Worm (Caenorhabditis elegans) whole organism, L1 larva: ENCODE measurements around the gene Y37D8A.2.

ENCODE experiments used
- C04F5.9 ChIP-seq: sonication (generic microtip); optimal IDR thresholded peaks from 2 replicates; lab custom pipeline; 2016; ENCODE audit warnings: missing genetic modification characterization, missing compliant biosample characterization
- C16A3.4 ChIP-seq: fragments of 150-350 bp; optimal IDR thresholded peaks from 2 replicates; lab custom pipeline; 2014; ENCODE audit warnings: missing biosample characterization, missing genetic modification characterization
- C34B4.2 ChIP-seq: sonication (generic microtip); optimal IDR thresholded peaks from 2 replicates; lab custom pipeline; 2017; ENCODE audit warnings: mild to moderate bottlenecking, missing genetic modification characterization, missing compliant biosample characterization
- aha-1 ChIP-seq: fragments of 150-350 bp; optimal IDR thresholded peaks from 2 replicates; lab custom pipeline; 2014; ENCODE audit warnings: missing biosample characterization, missing genetic modification characterization
- aly-2 ChIP-seq: fragments of 150-350 bp; optimal IDR thresholded peaks from 2 replicates; lab custom pipeline; 2014; ENCODE audit warnings: missing biosample characterization, missing genetic modification characterization
- blmp-1 ChIP-seq: fragments of 150-350 bp; optimal IDR thresholded peaks from 2 replicates; lab custom pipeline; 2014; ENCODE audit warnings: missing biosample characterization, missing genetic modification characterization
- ceh-63 ChIP-seq: fragments of 200-800 bp; sonication (Bioruptor generic); optimal IDR thresholded peaks from 2 replicates; lab custom pipeline; 2018; ENCODE audit warnings: mild to moderate bottlenecking, missing genetic modification characterization, missing compliant biosample characterization
- ceh-8 ChIP-seq: fragments of 200-800 bp; sonication (Bioruptor generic); optimal IDR thresholded peaks from 2 replicates; lab custom pipeline; 2018; ENCODE audit warnings: mild to moderate bottlenecking, missing genetic modification characterization, moderate library complexity, missing compliant biosample characterization
- ceh-88 ChIP-seq: fragments of 200-800 bp; sonication (Bioruptor generic); IDR thresholded peaks from 2 replicates; pipeline ENCODE4 v1.3.6; 2022; ENCODE audit warnings: missing genetic modification characterization, missing compliant biosample characterization
- ces-1 ChIP-seq: fragments of 150-350 bp; optimal IDR thresholded peaks from 2 replicates; lab custom pipeline; 2014; ENCODE audit warnings: missing biosample characterization, missing genetic modification reagents, missing genetic modification characterization
- dpl-1 ChIP-seq, 3 experiments: fragments of 150-350 bp in 2 of 3; sonication (generic microtip) in 1 of 3; optimal IDR thresholded peaks; 2 replicates each; lab custom pipeline; 2014 to 2017; ENCODE audit warnings: missing biosample characterization in 3 of 3, missing genetic modification characterization in 3 of 3, missing genetic modification reagents in 3 of 3
- efl-1 ChIP-seq, 4 experiments: fragments of 150-350 bp; optimal IDR thresholded peaks in 3 of 4; peaks in 1 of 4; 1 replicate in 1 of 4; 2 replicates in 3 of 4; lab custom pipeline; 2014; ENCODE audit warnings: missing biosample characterization in 2 of 4, missing genetic modification characterization in 2 of 4, missing genetic modification reagents in 2 of 4
- egl-13 ChIP-seq: sonication (generic microtip); optimal IDR thresholded peaks from 2 replicates; lab custom pipeline; 2016; ENCODE audit warnings: missing genotype, missing genetic modification reagents, missing genetic modification characterization, missing compliant biosample characterization
- elt-2 ChIP-seq: sonication (generic microtip); optimal IDR thresholded peaks from 2 replicates; lab custom pipeline; 2016; ENCODE audit warnings: missing genetic modification characterization, mild to moderate bottlenecking, inconsistent platforms, missing compliant biosample characterization, missing genetic modification reagents
- elt-3 ChIP-seq, 6 experiments: fragments of 150-350 bp in 1 of 6; sonication (generic microtip); optimal IDR thresholded peaks; 2 replicates each; lab custom pipeline; 2017 to 2018; ENCODE audit warnings: missing biosample characterization in 6 of 6, missing genetic modification characterization in 6 of 6, inconsistent platforms in 1 of 6
- ets-5 ChIP-seq: fragments of 200-800 bp; sonication (Bioruptor generic); IDR thresholded peaks from 2 replicates; pipeline ENCODE4 v1.3.6; 2022; ENCODE audit warnings: missing genetic modification characterization, missing compliant biosample characterization
- grh-1 ChIP-seq: fragments of 200-800 bp; sonication (Bioruptor generic); IDR thresholded peaks from 2 replicates; pipeline ENCODE4 v1.3.6; 2022; ENCODE audit warnings: missing genetic modification reagents, missing genetic modification characterization, missing compliant biosample characterization
- hlh-17 ChIP-seq: fragments of 200-800 bp; sonication (Bioruptor generic); optimal IDR thresholded peaks from 2 replicates; lab custom pipeline; 2018; ENCODE audit warnings: missing genetic modification characterization, mild to moderate bottlenecking, missing compliant biosample characterization, moderate library complexity, borderline replicate concordance
- hlh-4 ChIP-seq: sonication (generic microtip); optimal IDR thresholded peaks from 2 replicates; lab custom pipeline; 2016; ENCODE audit warnings: mild to moderate bottlenecking, missing genetic modification characterization, missing compliant biosample characterization
- irx-1 ChIP-seq: sonication (generic microtip); optimal IDR thresholded peaks from 2 replicates; lab custom pipeline; 2016; ENCODE audit warnings: missing genetic modification characterization, missing compliant biosample characterization
- isw-1 ChIP-seq: fragments of 200-800 bp; sonication (Bioruptor generic); IDR thresholded peaks from 2 replicates; pipeline ENCODE4 v1.3.6; 2022; ENCODE audit warnings: missing genetic modification characterization, missing compliant biosample characterization
- lin-14 ChIP-seq: fragments of 200-800 bp; sonication (Bioruptor generic); optimal IDR thresholded peaks from 2 replicates; lab custom pipeline; 2018; ENCODE audit warnings: mild to moderate bottlenecking, missing genetic modification characterization, moderate library complexity, missing compliant biosample characterization
- lin-39 ChIP-seq: fragments of 150-350 bp; optimal IDR thresholded peaks from 2 replicates; lab custom pipeline; 2014; ENCODE audit warnings: missing biosample characterization, missing genetic modification reagents, missing genetic modification characterization
- lir-3 ChIP-seq: sonication (generic microtip); optimal IDR thresholded peaks from 2 replicates; lab custom pipeline; 2016; ENCODE audit warnings: mild to moderate bottlenecking, missing genetic modification characterization, moderate library complexity, missing compliant biosample characterization; ENCODE audit not compliant: poor library complexity
- lsy-2 ChIP-seq, 2 experiments: fragments of 150-350 bp; optimal IDR thresholded peaks; 2 replicates each; lab custom pipeline; 2014; ENCODE audit warnings: missing biosample characterization in 2 of 2, missing genetic modification characterization in 2 of 2
- mdl-1 ChIP-seq, 2 experiments: fragments of 150-350 bp; optimal IDR thresholded peaks; 2 replicates each; lab custom pipeline; 2014 to 2017; ENCODE audit warnings: missing biosample characterization in 2 of 2, missing genetic modification characterization in 2 of 2, inconsistent platforms in 1 of 2
- mef-2 ChIP-seq: fragments of 150-350 bp; optimal IDR thresholded peaks from 2 replicates; lab custom pipeline; 2014; ENCODE audit warnings: missing biosample characterization, missing genetic modification characterization
- nhr-11 ChIP-seq: fragments of 150-350 bp; optimal IDR thresholded peaks from 2 replicates; lab custom pipeline; 2014; ENCODE audit warnings: missing biosample characterization, missing genetic modification characterization
- nhr-12 ChIP-seq: sonication (generic microtip); optimal IDR thresholded peaks from 2 replicates; lab custom pipeline; 2017; ENCODE audit warnings: missing biosample characterization, missing genetic modification characterization
- nhr-19 ChIP-seq: fragments of 200-800 bp; sonication (Bioruptor generic); conservative IDR thresholded peaks from 2 replicates; pipeline ENCODE4 v1.3.6; 2022; ENCODE audit warnings: missing genetic modification characterization, missing compliant biosample characterization
- nhr-76 ChIP-seq: sonication (generic microtip); optimal IDR thresholded peaks from 2 replicates; lab custom pipeline; 2017; ENCODE audit warnings: missing biosample characterization, missing genetic modification characterization
- nhr-77 ChIP-seq: fragments of 150-350 bp; optimal IDR thresholded peaks from 2 replicates; lab custom pipeline; 2014; ENCODE audit warnings: missing biosample characterization, missing genetic modification characterization
- nhr-85 ChIP-seq: sonication (generic microtip); peaks from one replicate; lab custom pipeline; 2016; ENCODE audit warnings: missing genetic modification characterization, inconsistent platforms, missing compliant biosample characterization
- nhr-90 ChIP-seq: sonication (generic microtip); optimal IDR thresholded peaks from 2 replicates; lab custom pipeline; 2016; ENCODE audit warnings: mild to moderate bottlenecking, missing genetic modification characterization, missing compliant biosample characterization; ENCODE audit not compliant: poor library complexity
- pax-3 ChIP-seq: fragments of 200-800 bp; sonication (Bioruptor generic); optimal IDR thresholded peaks from 2 replicates; lab custom pipeline; 2018; ENCODE audit warnings: mild to moderate bottlenecking, missing genetic modification characterization, moderate library complexity, missing compliant biosample characterization
- pqm-1 ChIP-seq: sonication (generic microtip); optimal IDR thresholded peaks from 3 replicates; lab custom pipeline; 2017; ENCODE audit warnings: missing biosample characterization, missing genetic modification characterization
- sup-37 ChIP-seq: fragments of 200-800 bp; sonication (Bioruptor generic); optimal IDR thresholded peaks from 2 replicates; lab custom pipeline; 2018; ENCODE audit warnings: mild to moderate bottlenecking, missing genetic modification characterization, missing compliant biosample characterization
- swsn-7 ChIP-seq: sonication (generic microtip); optimal IDR thresholded peaks from 2 replicates; lab custom pipeline; 2016; ENCODE audit warnings: missing genetic modification characterization, missing compliant biosample characterization
- tbx-2 ChIP-seq: sonication (generic microtip); optimal IDR thresholded peaks from 2 replicates; lab custom pipeline; 2016; ENCODE audit warnings: missing genetic modification characterization, missing compliant biosample characterization
- tlp-1 ChIP-seq: fragments of 150-350 bp; optimal IDR thresholded peaks from 2 replicates; lab custom pipeline; 2014; ENCODE audit warnings: missing biosample characterization, missing genetic modification characterization
- unc-130 ChIP-seq: fragments of 150-350 bp; optimal IDR thresholded peaks from 2 replicates; lab custom pipeline; 2017; ENCODE audit warnings: missing biosample characterization, missing genetic modification characterization, inconsistent platforms
- unc-62 ChIP-seq: fragments of 150-350 bp; optimal IDR thresholded peaks from 2 replicates; lab custom pipeline; 2014; ENCODE audit warnings: missing biosample characterization, missing genetic modification reagents, missing genetic modification characterization
- unc-86 ChIP-seq: sonication (generic microtip); optimal IDR thresholded peaks from 2 replicates; lab custom pipeline; 2016; ENCODE audit warnings: missing genetic modification characterization, missing compliant biosample characterization
- unc-98 ChIP-seq: fragments of 200-800 bp; sonication (Bioruptor generic); IDR thresholded peaks from 2 replicates; pipeline ENCODE4 v1.3.6; 2022; ENCODE audit warnings: missing genetic modification characterization, missing compliant biosample characterization
- xbp-1 ChIP-seq: sonication (generic microtip); optimal IDR thresholded peaks from 2 replicates; lab custom pipeline; 2016; ENCODE audit warnings: missing genetic modification characterization, missing compliant biosample characterization
- zag-1 ChIP-seq: fragments of 150-350 bp; optimal IDR thresholded peaks from 2 replicates; lab custom pipeline; 2014; ENCODE audit warnings: missing biosample characterization, missing genetic modification characterization
- zip-4 ChIP-seq: fragments of 200-800 bp; sonication (Bioruptor generic); optimal IDR thresholded peaks from 2 replicates; lab custom pipeline; 2018; ENCODE audit warnings: mild to moderate bottlenecking, missing genetic modification characterization, moderate library complexity, missing compliant biosample characterization
- ztf-4 ChIP-seq: fragments of 150-350 bp; optimal IDR thresholded peaks from 2 replicates; lab custom pipeline; 2014; ENCODE audit warnings: missing biosample characterization, missing genetic modification characterization

Gene Y37D8A.2

ce11 chrIII:12813193-12813592 is 6.8 kb upstream of the Y37D8A.2 start, which contains the start of gene BE10.4:
Gene BE10.4, plus strand, starts transcription at chrIII:12813493.
- no peak for TF ChIP-seq sup-37 (GFP tag; lab: Kevin White, UChicago)
- TF ChIP-seq nhr-12: no peak
- peak; percentile 20 for TF ChIP-seq blmp-1 (tag; lab: Kevin White, UChicago)
- no peak for TF ChIP-seq C34B4.2 (tag; lab: Kevin White, UChicago)
- no peak for TF ChIP-seq egl-13 (tag; lab: Kevin White, UChicago)
- no peak for TF ChIP-seq xbp-1 (tag; lab: Kevin White, UChicago)
- no peak for TF ChIP-seq ceh-63 (GFP tag; lab: Kevin White, UChicago)
- no peak for TF ChIP-seq lir-3 (tag; lab: Kevin White, UChicago)
- no peak for TF ChIP-seq elt-3 (tag; optimal IDR thresholded peaks at IDR 0.05; lab: Kevin White, UChicago)
- no peak for TF ChIP-seq ceh-88 (GFP tag; lab: Robert Waterston, UW)
- TF ChIP-seq zag-1 (tag; lab: Kevin White, UChicago): no peak
- no peak for TF ChIP-seq lsy-2 (tag; optimal IDR thresholded peaks at IDR 0.05; lab: Kevin White, UChicago)
- TF ChIP-seq hlh-4 (tag; lab: Kevin White, UChicago): no peak
- TF ChIP-seq nhr-11 (tag; lab: Kevin White, UChicago): no peak
- no peak for TF ChIP-seq nhr-90
- TF ChIP-seq efl-1 (optimal IDR thresholded peaks at IDR 0.05; lab: Kevin White, UChicago): no peak
- TF ChIP-seq efl-1 (GFP tag; optimal IDR thresholded peaks at IDR 0.05 in 1 of 2; lab: Kevin White, UChicago): peak in 1 of 2 experiments; percentile 81

ce11 chrIII:12818050-12818738 is 1.8 kb upstream of the Y37D8A.2 start, which contains the start of gene arx-5:
Gene arx-5, minus strand, starts transcription at chrIII:12818100.
- TF ChIP-seq unc-98 (GFP tag; lab: Robert Waterston, UW) (no peak), C04F5.9 (no peak), C16A3.4 (tag; lab: Kevin White, UChicago) (peak; percentile 0), unc-130 (tag; lab: Kevin White, UChicago) (no peak), swsn-7 (tag; lab: Kevin White, UChicago) (peak; percentile 18), ets-5 (GFP tag; lab: Robert Waterston, UW) (no peak), tbx-2 (tag; lab: Kevin White, UChicago) (peak; percentile 0), nhr-85 (tag; lab: Kevin White, UChicago) (peak; percentile 54), zag-1 (tag; lab: Kevin White, UChicago) (no peak), aha-1 (tag; lab: Kevin White, UChicago) (no peak), zip-4 (no peak), lin-14 (GFP tag; lab: Kevin White, UChicago) (no peak), isw-1 (no peak), unc-62 (GFP tag; lab: Kevin White, UChicago) (no peak), grh-1 (no peak), ces-1 (GFP tag; lab: Kevin White, UChicago) (no peak), elt-3 (tag; optimal IDR thresholded peaks at IDR 0.05; lab: Kevin White, UChicago) (no peak), blmp-1 (tag; lab: Kevin White, UChicago) (peak; percentile 8), nhr-19 (GFP tag; lab: Robert Waterston, UW) (no peak), lsy-2 (tag; optimal IDR thresholded peaks at IDR 0.05; lab: Kevin White, UChicago) (peak; percentile 40 to 63), ztf-4 (tag; lab: Kevin White, UChicago) (no peak), nhr-76 (no peak), ceh-8 (GFP tag; lab: Kevin White, UChicago) (no peak), dpl-1 (GFP tag; optimal IDR thresholded peaks at IDR 0.05; lab: Kevin White, UChicago) (peak; percentile 10 to 51 (median 47)), aly-2 (tag; lab: Kevin White, UChicago) (no peak), mef-2 (tag; lab: Kevin White, UChicago) (no peak), hlh-17 (no peak), elt-2 (tag; lab: Kevin White, UChicago) (no peak), pax-3 (tag; lab: Kevin White, UChicago) (no peak), pqm-1 (tag; lab: Kevin White, UChicago) (no peak), egl-13 (tag; lab: Kevin White, UChicago) (no peak), ceh-88 (GFP tag; lab: Robert Waterston, UW) (no peak), irx-1 (tag; lab: Kevin White, UChicago) (peak; percentile 11), ceh-63 (GFP tag; lab: Kevin White, UChicago) (no peak), xbp-1 (tag; lab: Kevin White, UChicago) (no peak), nhr-90 (no peak), lin-39 (tag; lab: Kevin White, UChicago) (no peak), nhr-77 (tag; lab: Kevin White, UChicago) (no peak), sup-37 (GFP tag; lab: Kevin White, UChicago) (no peak), mdl-1 (tag; optimal IDR thresholded peaks at IDR 0.05; lab: Kevin White, UChicago) (no peak), unc-86 (tag; lab: Kevin White, UChicago) (no peak), tlp-1 (tag; lab: Kevin White, UChicago) (no peak)
